Fruit fly (Drosophila melanogaster): Measurements from ENCODE around the gene CG11927.
A peak's percentile ranks its signal among the peaks of the same experiment; 100 is the strongest.

The CG11927 gene

dm6 chr2L:4837772-4838397 is 9.7 kb upstream of the CG11927 start, which contains the start of the genes tank and CG12194 (continued):
- TF ChIP-seq sug (tag; optimal IDR thresholded peaks at IDR 0.05) (peak; percentile 87), CG14667 (GFP tag; IDR thresholded peaks at IDR 0.05) (peak; percentile 99), Neu2 (GFP tag; optimal IDR thresholded peaks at IDR 0.05; ENCODE audit: borderline replicate concordance) (peak; percentile 93), aop (GFP tag; IDR thresholded peaks at IDR 0.05) (peak; percentile 95), Lhr (GFP tag; optimal IDR thresholded peaks at IDR 0.05) (peak; percentile 97), scrt (GFP tag; optimal IDR thresholded peaks at IDR 0.05) (peak; percentile 95), Doc3 (GFP tag; IDR thresholded peaks at IDR 0.05; ENCODE audit: partially characterized antibody) (peak; percentile 82; the same call in 2 of the 3 replicates), CG13287 (GFP tag; IDR thresholded peaks at IDR 0.05; ENCODE audit: partially characterized antibody) (peak; percentile 77), ab (GFP tag; optimal IDR thresholded peaks at IDR 0.05) (peak; percentile 98), Sox100B (GFP tag; optimal IDR thresholded peaks at IDR 0.05) (peak; percentile 92), CG17361 (GFP tag; IDR thresholded peaks at IDR 0.05) (peak; percentile 98), CG34422 (GFP tag; IDR thresholded peaks at IDR 0.05) (peak; percentile 100), bigmax (GFP tag; optimal IDR thresholded peaks at IDR 0.05) (peak; percentile 82), CG16779 (GFP tag; IDR thresholded peaks at IDR 0.05) (peak; percentile 99), NK7.1 (GFP tag; optimal IDR thresholded peaks at IDR 0.05) (peak; percentile 98), CG10209 (GFP tag; optimal IDR thresholded peaks at IDR 0.05) (peak; percentile 99), Tbp (GFP tag; optimal IDR thresholded peaks at IDR 0.05) (no peak), crc (GFP tag; optimal IDR thresholded peaks at IDR 0.05) (peak; percentile 99), Sin3A (optimal IDR thresholded peaks at IDR 0.05) (peak; percentile 84), Six4 (GFP tag; optimal IDR thresholded peaks at IDR 0.05) (peak; percentile 99), grn (GFP tag; optimal IDR thresholded peaks at IDR 0.05) (peak; percentile 89), Dek (tag; optimal IDR thresholded peaks at IDR 0.05) (peak; percentile 97), dmrt99B (tag; optimal IDR thresholded peaks at IDR 0.05) (peak; percentile 99), CG4360 (GFP tag; IDR thresholded peaks at IDR 0.05) (peak; percentile 88), gt (GFP tag; IDR thresholded peaks at IDR 0.05) (peak; percentile 97), ato (GFP tag; IDR thresholded peaks at IDR 0.05; ENCODE audit: partially characterized antibody) (0 out of 2 replicates have a peak, but pooled peaks have one; percentile 47), CG17186 (GFP tag; optimal IDR thresholded peaks at IDR 0.05) (peak; percentile 96), pho (GFP tag; optimal IDR thresholded peaks at IDR 0.05) (peak; percentile 99), vvl (GFP tag; IDR thresholded peaks at IDR 0.05) (peak; percentile 100), CG11695 (GFP tag; IDR thresholded peaks at IDR 0.05) (peak; percentile 99), HLH4C (GFP tag; IDR thresholded peaks at IDR 0.05; ENCODE audit: partially characterized antibody) (peak; percentile 73), Aef1 (GFP tag; IDR thresholded peaks at IDR 0.05) (peak; percentile 99), danr (GFP tag; IDR thresholded peaks at IDR 0.05) (peak; percentile 99), ham (GFP tag; IDR thresholded peaks at IDR 0.05) (peak; percentile 97), CG2678 (tag; optimal IDR thresholded peaks at IDR 0.05) (peak; percentile 98), CG6654 (GFP tag; optimal IDR thresholded peaks at IDR 0.05) (peak; percentile 94), Fer2 (tag; optimal IDR thresholded peaks at IDR 0.05) (peak; percentile 78), slbo (GFP tag; IDR thresholded peaks at IDR 0.05) (peak; percentile 99), CG13296 (GFP tag; optimal IDR thresholded peaks at IDR 0.05) (peak; percentile 92), twi (tag; optimal IDR thresholded peaks at IDR 0.05) (peak; percentile 91), CG30431 (GFP tag; optimal IDR thresholded peaks at IDR 0.05) (peak; percentile 100), zf30C (GFP tag; optimal IDR thresholded peaks at IDR 0.05) (peak; percentile 96), esg (GFP tag; conservative IDR thresholded peaks at IDR 0.05) (peak; percentile 99), Mad (GFP tag; optimal IDR thresholded peaks at IDR 0.05) (peak; percentile 99), NC2α (GFP tag; optimal IDR thresholded peaks at IDR 0.05) (peak; percentile 98), CG4282 (GFP tag; optimal IDR thresholded peaks at IDR 0.05) (peak; percentile 98), sob (GFP tag; IDR thresholded peaks at IDR 0.05) (peak; percentile 99), CG3847 (GFP tag; IDR thresholded peaks at IDR 0.05) (peak; percentile 99), tin (GFP tag; optimal IDR thresholded peaks at IDR 0.05) (peak; percentile 99), CG30020 (tag; optimal IDR thresholded peaks at IDR 0.05) (peak; percentile 68)
